Worm (Caenorhabditis elegans) whole organism, mixed stage, embryonic: ENCODE measurements around the gene col-172.
A peak's percentile ranks its signal among the peaks of the same experiment; 100 is the strongest.

Experiments
- bed-3 ChIP-seq: fragments of 200-800 bp; sonication (Bioruptor generic); optimal IDR thresholded peaks from 3 replicates; lab custom pipeline; 2018; ENCODE audit warnings: mild to moderate bottlenecking, missing genetic modification characterization, moderate library complexity, missing compliant biosample characterization
- blmp-1 ChIP-seq: fragments of 150-350 bp; optimal IDR thresholded peaks from 2 replicates; lab custom pipeline; 2014; ENCODE audit warnings: missing biosample characterization, missing genetic modification characterization
- ceh-39 ChIP-seq: fragments of 150-350 bp; optimal IDR thresholded peaks from 2 replicates; lab custom pipeline; 2014; ENCODE audit warnings: missing biosample characterization, missing genetic modification characterization
- ceh-43 ChIP-seq: fragments of 200-800 bp; sonication (Bioruptor generic); optimal IDR thresholded peaks from 2 replicates; lab custom pipeline; 2018; ENCODE audit warnings: mild to moderate bottlenecking, missing genetic modification characterization, moderate library complexity, missing compliant biosample characterization
- ceh-83 ChIP-seq: fragments of 200-800 bp; sonication (Bioruptor generic); optimal IDR thresholded peaks from 2 replicates; lab custom pipeline; 2018; ENCODE audit warnings: mild to moderate bottlenecking, missing genetic modification characterization, missing compliant biosample characterization
- ces-1 ChIP-seq: fragments of 150-350 bp; optimal IDR thresholded peaks from 2 replicates; lab custom pipeline; 2014; ENCODE audit warnings: missing biosample characterization, missing genetic modification reagents, missing genetic modification characterization
- cnd-1 ChIP-seq: fragments of 200-800 bp; sonication (Bioruptor generic); optimal IDR thresholded peaks from 2 replicates; lab custom pipeline; 2018; ENCODE audit warnings: mild to moderate bottlenecking, missing genetic modification characterization, missing compliant biosample characterization
- drap-1 ChIP-seq: fragments of 200-800 bp; sonication (Bioruptor generic); optimal IDR thresholded peaks from 3 replicates; lab custom pipeline; 2018; ENCODE audit warnings: mild to moderate bottlenecking, missing genetic modification characterization, missing compliant biosample characterization
- elt-1 ChIP-seq: sonication (generic microtip); optimal IDR thresholded peaks from 2 replicates; lab custom pipeline; 2017; ENCODE audit warnings: missing genetic modification characterization, mild to moderate bottlenecking, missing compliant biosample characterization, antibody characterized with exemption, moderate library complexity, borderline replicate concordance; ENCODE audit not compliant: insufficient read depth
- elt-3 ChIP-seq: fragments of 150-350 bp; optimal IDR thresholded peaks from 2 replicates; lab custom pipeline; 2014; ENCODE audit warnings: missing biosample characterization, missing genetic modification characterization
- flh-1 ChIP-seq: fragments of 200-800 bp; sonication (Bioruptor generic); optimal IDR thresholded peaks from 2 replicates; lab custom pipeline; 2018; ENCODE audit warnings: mild to moderate bottlenecking, missing genetic modification characterization, moderate library complexity, missing compliant biosample characterization
- ham-2 ChIP-seq: fragments of 200-800 bp; sonication (Bioruptor generic); optimal IDR thresholded peaks from 2 replicates; lab custom pipeline; 2018; ENCODE audit warnings: mild to moderate bottlenecking, missing genetic modification characterization, missing compliant biosample characterization
- hlh-1 ChIP-seq: fragments of 150-350 bp; optimal IDR thresholded peaks from 2 replicates; lab custom pipeline; 2014; ENCODE audit warnings: missing biosample characterization, missing genetic modification reagents, missing genetic modification characterization
- lin-32 ChIP-seq: fragments of 200-800 bp; sonication (Bioruptor generic); optimal IDR thresholded peaks from 2 replicates; lab custom pipeline; 2018; ENCODE audit warnings: mild to moderate bottlenecking, missing genetic modification characterization, missing compliant biosample characterization
- lsy-2 ChIP-seq: fragments of 150-350 bp; optimal IDR thresholded peaks from 2 replicates; lab custom pipeline; 2014; ENCODE audit warnings: missing biosample characterization, missing genetic modification characterization
- mab-5 ChIP-seq: fragments of 150-350 bp; optimal IDR thresholded peaks from 2 replicates; lab custom pipeline; 2014; ENCODE audit warnings: missing biosample characterization, missing genetic modification characterization
- mls-2 ChIP-seq: sonication (generic microtip); optimal IDR thresholded peaks from 2 replicates; lab custom pipeline; 2016; ENCODE audit warnings: mild to moderate bottlenecking, missing genetic modification characterization, moderate library complexity, missing compliant biosample characterization
- nhr-12 ChIP-seq: fragments of 150-350 bp; optimal IDR thresholded peaks from 2 replicates; lab custom pipeline; 2014; ENCODE audit warnings: missing biosample characterization, missing genetic modification characterization
- nhr-2 ChIP-seq: fragments of 150-350 bp; optimal IDR thresholded peaks from 2 replicates; lab custom pipeline; 2014; ENCODE audit warnings: missing biosample characterization, missing genetic modification characterization
- nhr-237 ChIP-seq: fragments of 150-350 bp; optimal IDR thresholded peaks from 2 replicates; lab custom pipeline; 2014; ENCODE audit warnings: missing biosample characterization, missing genetic modification characterization
- nhr-28 ChIP-seq: fragments of 150-350 bp; optimal IDR thresholded peaks from 2 replicates; lab custom pipeline; 2014; ENCODE audit warnings: missing biosample characterization, missing genetic modification characterization
- nhr-76 ChIP-seq: sonication (generic microtip); optimal IDR thresholded peaks from 2 replicates; lab custom pipeline; 2017; ENCODE audit warnings: missing biosample characterization, missing genetic modification characterization
- pha-4 ChIP-seq: fragments of 150-350 bp; optimal IDR thresholded peaks from 2 replicates; lab custom pipeline; 2018; ENCODE audit warnings: missing biosample characterization, missing genetic modification reagents, missing genetic modification characterization
- sem-2 ChIP-seq: fragments of 200-800 bp; sonication (Bioruptor generic); optimal IDR thresholded peaks from 2 replicates; lab custom pipeline; 2018; ENCODE audit warnings: mild to moderate bottlenecking, missing genetic modification characterization, missing compliant biosample characterization
- tbx-8 ChIP-seq: fragments of 200-800 bp; sonication (Bioruptor generic); optimal IDR thresholded peaks from 2 replicates; lab custom pipeline; 2018; ENCODE audit warnings: mild to moderate bottlenecking, missing genetic modification characterization, moderate library complexity, missing compliant biosample characterization
- unc-120 ChIP-seq: sonication (generic microtip); optimal IDR thresholded peaks from 2 replicates; lab custom pipeline; 2017; ENCODE audit warnings: missing genetic modification characterization, missing compliant biosample characterization; ENCODE audit not compliant: poor library complexity, severe bottlenecking
- unc-39 ChIP-seq: fragments of 150-350 bp; optimal IDR thresholded peaks from 2 replicates; lab custom pipeline; 2014; ENCODE audit warnings: missing biosample characterization, missing genetic modification characterization
- unc-62 ChIP-seq: fragments of 150-350 bp; optimal IDR thresholded peaks from 2 replicates; lab custom pipeline; 2014; ENCODE audit warnings: missing biosample characterization, missing genetic modification reagents, missing genetic modification characterization
- zip-8 ChIP-seq: fragments of 150-350 bp; optimal IDR thresholded peaks from 2 replicates; lab custom pipeline; 2014; ENCODE audit warnings: missing biosample characterization, missing genetic modification characterization
- ztf-11 ChIP-seq: fragments of 150-350 bp; optimal IDR thresholded peaks from 2 replicates; lab custom pipeline; 2014; ENCODE audit warnings: missing biosample characterization, missing genetic modification characterization

Gene col-172

DNA sequence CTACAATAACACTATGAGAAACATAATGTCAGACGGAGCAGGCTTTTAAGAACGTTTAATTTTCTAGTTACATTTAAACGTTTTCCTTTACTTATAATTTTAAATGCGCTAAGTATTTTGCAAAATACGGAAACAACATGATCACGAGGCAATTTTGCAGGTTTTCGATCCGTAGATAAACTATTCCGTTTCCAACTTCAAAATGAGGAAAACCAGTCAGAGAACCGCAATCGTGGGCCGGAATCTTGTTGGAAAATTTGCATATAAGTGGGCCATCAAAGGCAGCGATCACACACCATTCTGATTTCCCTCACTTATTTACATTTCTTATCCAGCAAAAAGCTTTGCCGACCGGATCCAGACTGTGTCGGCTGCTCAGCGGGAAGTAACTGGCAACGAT lies at the start of gene col-172:
Gene col-172 (plus strand): TSS at position 301 of the 400 bp plus-strand sequence.
- TF ChIP-seq drap-1 (no peak), nhr-237 (tag; lab: Kevin White, UChicago) (no peak), ham-2 (GFP tag; lab: Kevin White, UChicago) (no peak), unc-62 (no peak), cnd-1 (tag; lab: Kevin White, UChicago) (no peak), ceh-43 (no peak), hlh-1 (no peak), mab-5 (no peak), tbx-8 (no peak), ceh-83 (no peak), elt-3 (no peak)

DNA sequence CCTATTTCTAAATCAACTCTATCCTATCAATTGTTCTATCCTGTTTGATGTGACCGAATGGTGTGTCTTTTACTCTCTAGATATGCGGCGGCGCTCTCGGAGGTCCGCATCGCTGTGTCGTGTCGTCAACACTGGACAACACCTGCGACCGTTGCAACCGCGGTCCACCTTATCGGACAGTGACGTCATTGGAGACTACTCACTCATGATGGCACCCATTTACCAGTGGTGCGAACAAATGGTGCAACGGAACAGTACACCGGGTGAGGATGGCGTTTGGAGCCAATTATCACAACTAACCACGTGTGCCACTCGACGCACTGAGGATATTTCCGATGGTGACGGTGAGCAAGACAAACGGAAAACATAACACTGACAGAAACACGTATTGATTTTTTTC lies 47.3 kb upstream of the col-172 start:
- TF ChIP-seq nhr-12 (tag; lab: Kevin White, UChicago) (peak; percentile 4), hlh-1 (no peak), cnd-1 (tag; lab: Kevin White, UChicago) (no peak), elt-3 (no peak), lin-32 (GFP tag; lab: Kevin White, UChicago) (peak; percentile 34), drap-1 (peak; percentile 32), unc-120 (no peak), nhr-2 (peak; percentile 77), nhr-28 (no peak), flh-1 (GFP tag; lab: Kevin White, UChicago) (no peak), ceh-39 (tag; lab: Kevin White, UChicago) (peak; percentile 16)

DNA sequence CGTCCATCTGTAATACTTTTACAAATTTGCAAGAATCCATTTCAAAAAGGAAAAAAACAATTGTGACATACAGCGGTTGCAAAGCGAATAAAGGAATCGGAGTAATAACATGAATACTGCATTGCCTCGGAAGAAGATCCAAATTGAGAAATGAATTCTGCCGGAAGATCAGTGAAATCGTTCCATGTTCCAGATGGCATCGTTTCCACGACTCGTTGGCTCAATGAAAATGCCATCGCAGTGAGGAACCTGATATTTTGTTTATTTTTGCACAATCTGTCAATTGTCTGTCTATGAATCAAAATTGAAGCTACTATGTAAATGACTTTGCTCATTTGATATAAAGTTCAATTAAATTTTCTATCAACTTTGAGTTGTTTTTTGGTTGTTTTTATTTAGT lies 42.0 kb upstream of the col-172 start:
- TF ChIP-seq pha-4 (tag; lab: Kevin White, UChicago) = no peak
- no peak for TF ChIP-seq nhr-12 (tag; lab: Kevin White, UChicago)
- TF ChIP-seq ceh-39 (tag; lab: Kevin White, UChicago) = no peak
- TF ChIP-seq unc-62 = no peak

DNA sequence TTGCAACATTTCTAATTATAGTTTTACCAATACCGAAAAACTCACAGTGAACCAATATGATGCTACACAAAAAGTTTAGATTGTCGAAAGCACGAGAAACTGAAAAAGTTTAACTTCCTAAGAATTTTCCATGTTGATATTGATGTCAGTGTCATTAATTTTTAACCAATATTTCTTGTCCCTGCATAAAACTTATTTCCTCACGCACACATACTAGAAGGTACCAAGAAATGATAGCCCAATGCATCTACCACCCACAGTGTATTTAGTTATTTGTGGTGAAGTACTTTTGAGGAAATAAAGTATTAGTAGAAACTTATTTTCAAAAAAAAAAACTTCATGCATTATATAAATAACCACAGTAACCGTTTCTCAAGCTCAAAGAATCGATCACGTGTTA lies 41.2 kb upstream of the col-172 start, which contains the start of gene aexr-2:
Gene aexr-2 (minus strand): TSS at position 101 of the 400 bp plus-strand sequence.
- no peak for TF ChIP-seq elt-1 (tag; lab: Kevin White, UChicago)

DNA sequence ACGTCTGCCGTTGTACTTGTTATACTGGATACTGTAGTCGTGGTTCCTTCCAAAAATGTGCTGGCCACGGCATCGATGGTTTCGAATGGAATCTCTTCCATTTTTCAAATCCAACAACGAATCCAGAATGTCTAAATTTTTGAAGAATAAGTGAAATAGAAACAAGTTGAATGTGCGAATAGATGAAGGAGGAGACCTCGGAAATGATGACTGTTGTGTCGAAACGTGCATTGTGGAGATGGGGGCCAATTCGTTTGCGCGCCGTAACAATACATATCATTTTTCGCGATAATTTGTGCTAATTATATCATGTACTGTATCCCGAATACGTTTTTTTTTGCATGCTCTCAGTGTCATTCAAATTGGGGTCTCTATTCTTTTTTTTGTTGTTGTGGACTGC lies 37.4 kb upstream of the col-172 start, which contains the start of gene aexr-1:
Gene aexr-1 (minus strand): TSS at position 101 of the 400 bp plus-strand sequence.
- TF ChIP-seq sem-2 (GFP tag; lab: Kevin White, UChicago) = no peak
- no peak for TF ChIP-seq elt-3
- no peak for TF ChIP-seq bed-3 (GFP tag; lab: Kevin White, UChicago)
- no peak for TF ChIP-seq ztf-11 (tag; lab: Kevin White, UChicago)
- no peak for TF ChIP-seq ham-2 (GFP tag; lab: Kevin White, UChicago)

DNA sequence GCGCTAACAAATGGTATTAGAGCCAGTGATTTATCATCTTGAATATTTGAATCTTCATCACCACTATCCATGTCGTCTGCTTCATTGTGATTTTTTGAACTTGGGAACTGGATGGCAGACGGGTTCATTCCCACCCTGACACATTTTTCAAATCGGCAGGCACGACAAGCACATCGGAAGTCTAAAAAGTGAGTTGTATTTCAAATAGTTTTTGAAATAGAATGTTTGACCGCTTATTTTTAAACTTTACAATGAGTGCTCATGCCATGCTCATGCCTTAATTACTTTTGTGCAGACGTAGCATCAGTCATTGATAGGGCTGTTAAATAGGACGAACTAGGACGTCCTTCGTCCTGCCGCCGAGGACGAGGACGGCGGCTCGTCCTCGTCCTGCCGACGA lies 34.7 kb upstream of the col-172 start:
- TF ChIP-seq ham-2 (GFP tag; lab: Kevin White, UChicago) = no peak
- TF ChIP-seq blmp-1 (tag; lab: Kevin White, UChicago) = no peak
- no peak for TF ChIP-seq ceh-39 (tag; lab: Kevin White, UChicago)
- TF ChIP-seq mls-2 (tag; lab: Kevin White, UChicago) = no peak
- TF ChIP-seq lsy-2 (tag; lab: Kevin White, UChicago) = no peak
- TF ChIP-seq zip-8 (tag; lab: Kevin White, UChicago) = no peak
- TF ChIP-seq nhr-76 (tag; lab: Kevin White, UChicago) = no peak
- no peak for TF ChIP-seq ceh-43
- TF ChIP-seq unc-120 = no peak
- TF ChIP-seq, all 35 proteins: peak for 0

DNA sequence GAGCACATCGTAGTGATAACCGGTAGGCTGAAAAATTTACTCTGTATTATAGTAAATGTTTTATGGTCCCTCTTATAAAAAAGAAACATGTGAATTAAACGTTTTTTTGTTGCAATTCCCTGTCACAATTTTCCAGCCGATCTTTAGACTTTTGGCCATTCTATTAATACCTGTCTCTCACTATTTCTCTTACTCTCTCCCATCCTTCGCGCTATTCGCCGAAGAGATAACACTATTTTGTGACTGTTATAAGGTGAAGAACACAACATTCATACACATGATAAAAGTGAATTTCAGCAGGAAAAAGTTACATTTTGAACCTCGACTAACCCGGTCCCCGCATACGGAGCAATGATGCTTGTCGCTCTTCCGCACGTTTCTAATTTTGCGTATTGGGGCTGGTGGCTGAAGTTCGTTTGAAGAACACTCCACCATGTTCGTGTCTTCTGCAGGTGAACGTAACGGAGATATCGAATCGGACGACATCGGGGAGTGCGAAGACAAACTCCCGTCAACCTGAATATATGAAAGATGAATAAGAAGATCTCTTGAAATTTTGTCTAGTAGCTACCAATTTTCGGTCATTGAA lies 33.5 kb upstream of the col-172 start:
- TF ChIP-seq nhr-28 = no peak
- TF ChIP-seq ceh-39 (tag; lab: Kevin White, UChicago) = no peak
- TF ChIP-seq sem-2 (GFP tag; lab: Kevin White, UChicago) = no peak
- no peak for TF ChIP-seq unc-39 (tag; lab: Kevin White, UChicago)
- TF ChIP-seq ces-1 (GFP tag; lab: Kevin White, UChicago) = no peak
